Worm (Caenorhabditis elegans) whole organism, mixed stage, embryonic: ENCODE results near the gene tars-1.
"Not testable (repeated sequence)": the region's sequence is repeated elsewhere in the genome, so short reads cannot be mapped to it uniquely, and the experiment has no call there.

Experiments
- M03D4.4 ChIP-seq: sonication (generic microtip); optimal IDR thresholded peaks from 2 replicates; lab custom pipeline; 2017; ENCODE audit warnings: mild to moderate bottlenecking, missing genetic modification characterization, missing compliant biosample characterization
- bed-3 ChIP-seq: fragments of 200-800 bp; sonication (Bioruptor generic); optimal IDR thresholded peaks from 3 replicates; lab custom pipeline; 2018; ENCODE audit warnings: mild to moderate bottlenecking, missing genetic modification characterization, moderate library complexity, missing compliant biosample characterization
- blmp-1 ChIP-seq: fragments of 150-350 bp; optimal IDR thresholded peaks from 2 replicates; lab custom pipeline; 2014; ENCODE audit warnings: missing biosample characterization, missing genetic modification characterization
- ceh-39 ChIP-seq: fragments of 150-350 bp; optimal IDR thresholded peaks from 2 replicates; lab custom pipeline; 2014; ENCODE audit warnings: missing biosample characterization, missing genetic modification characterization
- ceh-43 ChIP-seq: fragments of 200-800 bp; sonication (Bioruptor generic); optimal IDR thresholded peaks from 2 replicates; lab custom pipeline; 2018; ENCODE audit warnings: mild to moderate bottlenecking, missing genetic modification characterization, moderate library complexity, missing compliant biosample characterization
- ceh-83 ChIP-seq: fragments of 200-800 bp; sonication (Bioruptor generic); optimal IDR thresholded peaks from 2 replicates; lab custom pipeline; 2018; ENCODE audit warnings: mild to moderate bottlenecking, missing genetic modification characterization, missing compliant biosample characterization
- ces-1 ChIP-seq: fragments of 150-350 bp; optimal IDR thresholded peaks from 2 replicates; lab custom pipeline; 2014; ENCODE audit warnings: missing biosample characterization, missing genetic modification reagents, missing genetic modification characterization
- cnd-1 ChIP-seq: fragments of 200-800 bp; sonication (Bioruptor generic); optimal IDR thresholded peaks from 2 replicates; lab custom pipeline; 2018; ENCODE audit warnings: mild to moderate bottlenecking, missing genetic modification characterization, missing compliant biosample characterization
- drap-1 ChIP-seq: fragments of 200-800 bp; sonication (Bioruptor generic); optimal IDR thresholded peaks from 3 replicates; lab custom pipeline; 2018; ENCODE audit warnings: mild to moderate bottlenecking, missing genetic modification characterization, missing compliant biosample characterization
- elt-1 ChIP-seq: sonication (generic microtip); optimal IDR thresholded peaks from 2 replicates; lab custom pipeline; 2017; ENCODE audit warnings: missing genetic modification characterization, mild to moderate bottlenecking, missing compliant biosample characterization, antibody characterized with exemption, moderate library complexity, borderline replicate concordance; ENCODE audit not compliant: insufficient read depth
- flh-1 ChIP-seq: fragments of 200-800 bp; sonication (Bioruptor generic); optimal IDR thresholded peaks from 2 replicates; lab custom pipeline; 2018; ENCODE audit warnings: mild to moderate bottlenecking, missing genetic modification characterization, moderate library complexity, missing compliant biosample characterization
- ham-2 ChIP-seq: fragments of 200-800 bp; sonication (Bioruptor generic); optimal IDR thresholded peaks from 2 replicates; lab custom pipeline; 2018; ENCODE audit warnings: mild to moderate bottlenecking, missing genetic modification characterization, missing compliant biosample characterization
- hlh-1 ChIP-seq: fragments of 150-350 bp; optimal IDR thresholded peaks from 2 replicates; lab custom pipeline; 2014; ENCODE audit warnings: missing biosample characterization, missing genetic modification reagents, missing genetic modification characterization
- lin-13 ChIP-seq: fragments of 150-350 bp; optimal IDR thresholded peaks from 2 replicates; lab custom pipeline; 2014; ENCODE audit warnings: missing biosample characterization, missing genetic modification characterization
- lin-32 ChIP-seq: fragments of 200-800 bp; sonication (Bioruptor generic); optimal IDR thresholded peaks from 2 replicates; lab custom pipeline; 2018; ENCODE audit warnings: mild to moderate bottlenecking, missing genetic modification characterization, missing compliant biosample characterization
- lsy-2 ChIP-seq: fragments of 150-350 bp; optimal IDR thresholded peaks from 2 replicates; lab custom pipeline; 2014; ENCODE audit warnings: missing biosample characterization, missing genetic modification characterization
- mep-1 ChIP-seq: fragments of 150-350 bp; optimal IDR thresholded peaks from 2 replicates; lab custom pipeline; 2017; ENCODE audit warnings: missing biosample characterization, missing genetic modification reagents, missing genetic modification characterization, inconsistent platforms
- nhr-237 ChIP-seq: fragments of 150-350 bp; optimal IDR thresholded peaks from 2 replicates; lab custom pipeline; 2014; ENCODE audit warnings: missing biosample characterization, missing genetic modification characterization
- nhr-28 ChIP-seq: fragments of 150-350 bp; optimal IDR thresholded peaks from 2 replicates; lab custom pipeline; 2014; ENCODE audit warnings: missing biosample characterization, missing genetic modification characterization
- pha-4 ChIP-seq: fragments of 150-350 bp; optimal IDR thresholded peaks from 2 replicates; lab custom pipeline; 2018; ENCODE audit warnings: missing biosample characterization, missing genetic modification reagents, missing genetic modification characterization
- sem-2 ChIP-seq: fragments of 200-800 bp; sonication (Bioruptor generic); optimal IDR thresholded peaks from 2 replicates; lab custom pipeline; 2018; ENCODE audit warnings: mild to moderate bottlenecking, missing genetic modification characterization, missing compliant biosample characterization
- snpc-4 ChIP-seq: fragments of 150-350 bp; optimal IDR thresholded peaks from 2 replicates; lab custom pipeline; 2014; ENCODE audit warnings: missing biosample characterization, missing genetic modification characterization
- sptf-1 ChIP-seq: sonication (generic microtip); optimal IDR thresholded peaks from 2 replicates; lab custom pipeline; 2017; ENCODE audit warnings: mild to moderate bottlenecking, missing genetic modification characterization, moderate library complexity, missing compliant biosample characterization
- tbx-8 ChIP-seq: fragments of 200-800 bp; sonication (Bioruptor generic); optimal IDR thresholded peaks from 2 replicates; lab custom pipeline; 2018; ENCODE audit warnings: mild to moderate bottlenecking, missing genetic modification characterization, moderate library complexity, missing compliant biosample characterization
- unc-120 ChIP-seq: sonication (generic microtip); optimal IDR thresholded peaks from 2 replicates; lab custom pipeline; 2017; ENCODE audit warnings: missing genetic modification characterization, missing compliant biosample characterization; ENCODE audit not compliant: poor library complexity, severe bottlenecking
- unc-39 ChIP-seq: fragments of 150-350 bp; optimal IDR thresholded peaks from 2 replicates; lab custom pipeline; 2014; ENCODE audit warnings: missing biosample characterization, missing genetic modification characterization
- unc-62 ChIP-seq: fragments of 150-350 bp; optimal IDR thresholded peaks from 2 replicates; lab custom pipeline; 2014; ENCODE audit warnings: missing biosample characterization, missing genetic modification reagents, missing genetic modification characterization
- ztf-11 ChIP-seq: fragments of 150-350 bp; optimal IDR thresholded peaks from 2 replicates; lab custom pipeline; 2014; ENCODE audit warnings: missing biosample characterization, missing genetic modification characterization

tars-1 gene

DNA sequence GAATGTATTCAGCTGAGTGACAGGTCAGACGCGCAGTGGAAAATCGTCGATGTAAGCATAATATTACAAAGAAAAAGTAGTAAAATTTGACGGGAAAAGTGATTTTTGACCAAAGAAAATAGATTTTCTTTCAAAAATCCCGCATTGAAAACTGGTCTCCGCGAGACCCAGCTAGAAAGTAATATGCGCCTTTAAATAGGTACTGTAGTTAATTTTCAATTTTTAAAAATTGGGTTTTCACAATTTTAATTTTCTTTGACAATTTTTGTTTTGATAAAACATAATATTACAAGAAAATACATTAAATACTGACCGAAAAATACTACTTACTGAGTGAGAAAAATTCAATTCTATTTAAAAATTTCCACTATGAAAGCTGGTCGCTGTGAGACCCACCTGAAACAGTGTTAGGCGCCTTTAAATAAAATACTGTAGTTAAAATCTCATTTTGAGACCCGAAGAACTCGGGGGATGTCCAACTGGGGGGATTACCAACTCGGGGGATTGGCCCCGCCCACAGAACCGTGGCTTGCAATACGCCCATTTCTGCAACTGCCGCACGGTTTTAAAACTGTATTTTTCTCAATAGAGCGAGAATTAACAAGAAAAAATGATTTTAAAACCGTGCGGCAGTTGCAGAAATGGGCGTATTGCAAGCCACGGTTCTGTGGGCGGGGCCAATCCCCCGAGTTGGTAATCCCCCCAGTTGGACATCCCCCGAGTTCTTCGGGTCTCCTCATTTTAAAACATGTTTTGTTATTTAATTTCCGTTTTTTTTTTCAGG lies at the start of gene tars-1:
Gene tars-1 (minus strand): TSS at position 497 of the 784 bp plus-strand sequence.
- TF ChIP-seq ztf-11 (tag; lab: Kevin White, UChicago); ham-2 (GFP tag; lab: Kevin White, UChicago); flh-1: not testable (repeated sequence)

DNA sequence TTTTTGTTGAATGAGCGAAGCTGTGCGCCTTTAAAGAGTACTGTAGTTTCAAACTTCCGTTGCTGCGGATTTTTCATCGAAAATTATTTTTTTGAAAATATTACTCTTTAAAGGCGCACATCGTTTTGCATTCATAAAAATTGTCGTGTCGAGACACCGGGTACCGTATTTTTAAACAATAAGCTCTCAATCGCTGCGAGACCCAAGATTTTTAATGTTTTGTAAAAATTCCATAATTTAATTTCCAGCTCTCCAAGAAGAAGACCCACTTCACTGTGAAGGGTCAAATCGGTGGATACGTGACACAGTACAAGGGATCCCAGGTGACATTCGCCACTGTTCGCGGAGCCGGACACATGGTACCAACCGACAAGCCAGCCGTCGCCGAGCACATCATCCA lies 46.9 kb upstream of the tars-1 start:
- TF ChIP-seq ceh-43 (GFP tag; lab: Kevin White, UChicago) (no peak), M03D4.4 (tag; lab: Kevin White, UChicago) (no peak), bed-3 (GFP tag; lab: Kevin White, UChicago) (no peak), cnd-1 (tag; lab: Kevin White, UChicago) (no peak), sem-2 (GFP tag; lab: Kevin White, UChicago) (no peak), sptf-1 (tag; lab: Kevin White, UChicago) (no peak), ces-1 (GFP tag; lab: Kevin White, UChicago) (peak; percentile 11)

DNA sequence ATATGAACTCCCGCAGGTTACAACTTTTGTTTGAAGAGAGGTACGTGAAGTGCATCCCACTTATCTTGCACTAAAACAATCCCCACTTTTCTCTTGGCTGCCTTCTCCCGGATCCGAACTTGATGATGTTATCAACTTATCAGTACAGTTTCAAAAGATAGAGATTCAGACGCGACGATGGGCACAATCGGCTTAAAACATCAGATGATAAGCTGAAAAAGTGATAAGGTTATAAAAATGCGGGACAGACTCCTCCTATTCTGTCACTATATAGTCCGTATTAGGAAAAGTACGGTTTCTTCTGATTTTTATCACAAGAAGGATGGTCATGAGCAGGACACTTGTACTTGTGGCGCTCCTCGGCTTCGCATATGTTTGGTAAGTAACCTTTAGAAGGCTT lies 43.7 kb upstream of the tars-1 start, which contains the start of gene ctsa-1.2:
Gene ctsa-1.2 (plus strand): TSS at position 160 of the 400 bp plus-strand sequence.
- TF ChIP-seq elt-1 (tag; lab: Kevin White, UChicago) (no peak), lin-13 (tag; lab: Kevin White, UChicago) (no peak), ceh-39 (tag; lab: Kevin White, UChicago) (no peak), drap-1 (no peak), pha-4 (tag; lab: Kevin White, UChicago) (no peak), ztf-11 (tag; lab: Kevin White, UChicago) (no peak), ces-1 (GFP tag; lab: Kevin White, UChicago) (no peak), unc-39 (tag; lab: Kevin White, UChicago) (no peak)

DNA sequence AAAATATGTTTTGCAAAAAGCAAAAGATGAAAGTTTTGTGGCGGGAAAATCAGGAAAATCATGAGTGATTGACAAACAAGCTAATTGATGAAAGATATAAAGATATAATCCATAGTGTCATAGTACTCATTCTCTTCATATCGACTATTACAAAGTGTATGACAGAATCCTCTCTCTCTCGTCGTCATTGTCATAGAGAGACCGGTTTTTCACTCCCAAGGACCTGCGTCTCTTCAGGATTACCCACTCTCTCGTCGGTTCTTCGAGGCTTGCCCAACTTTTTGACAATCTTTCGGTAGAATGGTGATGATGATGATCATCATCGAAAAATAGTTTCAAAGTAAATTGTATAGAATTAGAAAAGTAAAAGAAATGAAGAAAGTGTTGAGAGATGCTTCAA lies 41.9 kb upstream of the tars-1 start:
- TF ChIP-seq sem-2 (GFP tag; lab: Kevin White, UChicago): no peak
- TF ChIP-seq nhr-28 (tag; lab: Kevin White, UChicago): no peak
- peak; percentile 87 for TF ChIP-seq unc-62 (GFP tag; lab: Kevin White, UChicago)
- no peak for TF ChIP-seq snpc-4 (tag; lab: Kevin White, UChicago)
- TF ChIP-seq ceh-39 (tag; lab: Kevin White, UChicago): no peak
- no peak for TF ChIP-seq nhr-237 (tag; lab: Kevin White, UChicago)
- TF ChIP-seq lin-32 (GFP tag; lab: Kevin White, UChicago): no peak
- TF ChIP-seq ceh-83 (GFP tag; lab: Kevin White, UChicago): no peak
- TF ChIP-seq unc-120 (tag; lab: Kevin White, UChicago): peak; percentile 29
- TF ChIP-seq lsy-2: no peak
- TF ChIP-seq hlh-1 (tag; lab: Kevin White, UChicago): no peak
- no peak for TF ChIP-seq sptf-1 (tag; lab: Kevin White, UChicago)
- no peak for TF ChIP-seq ztf-11 (tag; lab: Kevin White, UChicago)
- TF ChIP-seq mep-1: no peak
- no peak for TF ChIP-seq flh-1

DNA sequence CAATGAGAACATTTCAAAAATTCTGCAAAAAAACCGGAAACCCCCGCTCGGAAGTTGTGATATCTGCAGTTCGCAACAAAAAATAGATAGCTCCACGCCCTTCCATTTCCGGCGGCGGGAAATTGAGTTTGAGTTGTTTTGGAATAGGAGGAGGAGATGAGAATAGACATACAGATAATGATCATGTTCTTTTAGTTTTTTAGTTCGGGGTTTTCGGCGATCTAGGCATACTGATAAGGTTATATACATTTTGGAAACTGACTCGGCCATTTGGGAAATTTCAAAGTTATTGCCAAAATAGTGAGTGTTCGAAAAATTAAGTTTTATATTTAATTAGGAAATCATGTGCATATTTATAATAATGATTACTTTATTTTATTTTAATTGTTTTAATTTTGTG lies 38.4 kb upstream of the tars-1 start:
- no peak for TF ChIP-seq cnd-1 (tag; lab: Kevin White, UChicago)
- peak; percentile 53 for TF ChIP-seq elt-1 (tag; lab: Kevin White, UChicago)

DNA sequence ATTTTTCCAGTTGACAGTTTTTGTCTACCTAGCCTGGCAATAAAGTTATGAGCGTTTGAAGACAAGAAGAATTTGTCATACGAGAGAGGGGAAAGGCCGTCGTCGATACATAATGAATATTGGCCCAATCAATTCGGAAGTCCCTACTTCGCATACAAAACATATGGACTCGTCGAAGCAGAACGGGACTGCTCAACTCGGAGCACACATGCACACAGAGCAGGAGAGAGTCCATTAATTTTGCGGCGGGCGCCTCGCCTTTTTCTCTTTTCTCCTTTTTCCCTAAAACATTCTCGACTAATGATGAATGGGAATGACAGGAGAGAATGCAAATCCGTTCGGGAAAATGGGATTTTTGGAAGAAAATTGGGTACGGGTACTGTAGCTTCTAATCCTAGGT lies 37.1 kb upstream of the tars-1 start, which contains the start of gene F13D12.8:
Gene F13D12.8 (minus strand): TSS at position 82 of the 400 bp plus-strand sequence.
- TF ChIP-seq unc-62 (GFP tag; lab: Kevin White, UChicago) (no peak), blmp-1 (tag; lab: Kevin White, UChicago) (no peak), tbx-8 (no peak), ces-1 (GFP tag; lab: Kevin White, UChicago) (peak; percentile 39), snpc-4 (tag; lab: Kevin White, UChicago) (no peak)
